Fruit fly (Drosophila melanogaster): Measurements from ENCODE around the gene sbm.

sbm gene

DNA sequence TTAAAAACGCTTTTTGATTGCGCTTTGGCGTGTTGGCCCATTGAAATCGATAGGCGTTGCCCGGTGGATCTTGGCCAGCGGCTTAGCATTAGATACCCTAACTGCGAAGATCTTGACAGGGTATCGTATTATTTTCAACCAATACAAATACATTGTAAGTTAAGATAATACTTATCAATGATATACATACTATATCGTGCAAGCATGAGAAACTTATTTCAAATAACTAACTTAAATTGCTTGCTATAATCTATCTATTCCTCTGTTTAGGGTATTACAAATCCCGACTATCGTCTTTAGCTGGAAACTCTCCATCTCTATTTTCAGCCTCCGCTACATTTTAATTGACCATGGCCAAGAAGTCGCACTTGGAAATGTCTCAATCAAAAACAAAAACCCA lies 32.3 kb upstream of the sbm start (continued):
- no peak for TF ChIP-seq CG7963 (GFP tag; IDR thresholded peaks at IDR 0.05; ENCODE audit: partially characterized antibody)
- TF ChIP-seq inv (GFP tag; IDR thresholded peaks at IDR 0.05; ENCODE audit: partially characterized antibody), result no peak
- no peak for TF ChIP-seq CG10147 (GFP tag; optimal IDR thresholded peaks at IDR 0.05)
- no peak for TF ChIP-seq CrebB (tag; optimal IDR thresholded peaks at IDR 0.05)
- TF ChIP-seq CG4820 (GFP tag; optimal IDR thresholded peaks at IDR 0.05), result peak; percentile 9
- peak; percentile 57 for TF ChIP-seq unpg (GFP tag; optimal IDR thresholded peaks at IDR 0.05)
- no peak for TF ChIP-seq wdn (GFP tag; IDR thresholded peaks at IDR 0.05)
- TF ChIP-seq hth (optimal IDR thresholded peaks at IDR 0.05), result no peak
- no peak for TF ChIP-seq Jarid2 (GFP tag; optimal IDR thresholded peaks at IDR 0.05)
- no peak for TF ChIP-seq CG6272 (GFP tag; IDR thresholded peaks at IDR 0.05)
- TF ChIP-seq phol (tag; optimal IDR thresholded peaks at IDR 0.05), result peak; percentile 65
- no peak for TF ChIP-seq Bteb2 (GFP tag; optimal IDR thresholded peaks at IDR 0.05)
- no peak for TF ChIP-seq CG31224 (GFP tag; IDR thresholded peaks at IDR 0.05)
- TF ChIP-seq CG8944 (GFP tag; optimal IDR thresholded peaks at IDR 0.05), result no peak
- no peak for TF ChIP-seq hbn (GFP tag; IDR thresholded peaks at IDR 0.05; ENCODE audit: partially characterized antibody)
- no peak for TF ChIP-seq D (optimal IDR thresholded peaks at IDR 0.05)
- peak; percentile 19 for TF ChIP-seq D (GFP tag; optimal IDR thresholded peaks at IDR 0.05)
- TF ChIP-seq B-H2 (GFP tag; optimal IDR thresholded peaks at IDR 0.05), result no peak
- TF ChIP-seq gsb (GFP tag; IDR thresholded peaks at IDR 0.05), result peak; percentile 32; the same call in 1 of the 2 replicates
- TF ChIP-seq CG3407 (GFP tag; optimal IDR thresholded peaks at IDR 0.05), result no peak
- TF ChIP-seq trem (tag; optimal IDR thresholded peaks at IDR 0.05), result peak; percentile 7
- TF ChIP-seq otp (GFP tag; IDR thresholded peaks at IDR 0.05), result no peak
- no peak for TF ChIP-seq CG9609 (GFP tag; optimal IDR thresholded peaks at IDR 0.05)
- peak; percentile 60 for TF ChIP-seq CG10979 (tag; optimal IDR thresholded peaks at IDR 0.05)
- peak; percentile 10 for TF ChIP-seq wek (GFP tag; optimal IDR thresholded peaks at IDR 0.05)
- TF ChIP-seq MBD-R2 (GFP tag; IDR thresholded peaks at IDR 0.05), result no peak
- TF ChIP-seq CG6683 (GFP tag; optimal IDR thresholded peaks at IDR 0.05), result no peak
- peak; percentile 41 for TF ChIP-seq CG7556 (GFP tag; optimal IDR thresholded peaks at IDR 0.05)
- peak; percentile 47 for TF ChIP-seq dmrt99B (tag; optimal IDR thresholded peaks at IDR 0.05)
- no peak for TF ChIP-seq pita (GFP tag; optimal IDR thresholded peaks at IDR 0.05)
- TF ChIP-seq CG30020 (tag; optimal IDR thresholded peaks at IDR 0.05), result no peak
- no peak for TF ChIP-seq CG6791 (GFP tag; IDR thresholded peaks at IDR 0.05; ENCODE audit: partially characterized antibody)
- TF ChIP-seq eyg (GFP tag; optimal IDR thresholded peaks at IDR 0.05), result no peak
- TF ChIP-seq CG17186 (GFP tag; optimal IDR thresholded peaks at IDR 0.05), result no peak
- TF ChIP-seq Xrp1 (GFP tag; IDR thresholded peaks at IDR 0.05), result peak; percentile 53
- TF ChIP-seq jumu (GFP tag; optimal IDR thresholded peaks at IDR 0.05), result no peak
- no peak for TF ChIP-seq CG33213 (GFP tag; optimal IDR thresholded peaks at IDR 0.05)
- no peak for TF ChIP-seq jigr1 (GFP tag; IDR thresholded peaks at IDR 0.05)
- no peak for TF ChIP-seq Atf-2 (GFP tag; optimal IDR thresholded peaks at IDR 0.05)
- TF ChIP-seq CG9797 (GFP tag; optimal IDR thresholded peaks at IDR 0.05), result no peak
- no peak for TF ChIP-seq NC2β (GFP tag; optimal IDR thresholded peaks at IDR 0.05)
- TF ChIP-seq B-H1 (GFP tag; IDR thresholded peaks at IDR 0.05), result peak; percentile 22; the same call in 1 of the 3 replicates
- TF ChIP-seq lbe (GFP tag; optimal IDR thresholded peaks at IDR 0.05), result no peak
- no peak for TF ChIP-seq CG13775 (GFP tag; optimal IDR thresholded peaks at IDR 0.05)
- peak; percentile 54 for TF ChIP-seq CG12219 (GFP tag; optimal IDR thresholded peaks at IDR 0.05)
- no peak for TF ChIP-seq CG11696 (GFP tag; IDR thresholded peaks at IDR 0.05)
- peak; percentile 38 for TF ChIP-seq tin (GFP tag; optimal IDR thresholded peaks at IDR 0.05)
- TF ChIP-seq usp (GFP tag; optimal IDR thresholded peaks at IDR 0.05), result no peak
- TF ChIP-seq HLH3B (GFP tag; IDR thresholded peaks at IDR 0.05), result peak; percentile 64
- no peak for TF ChIP-seq Opbp (GFP tag; IDR thresholded peaks at IDR 0.05; ENCODE audit: partially characterized antibody)
- no peak for TF ChIP-seq Dll (GFP tag; IDR thresholded peaks at IDR 0.05; ENCODE audit: partially characterized antibody)
- no peak for TF ChIP-seq Optix (GFP tag; IDR thresholded peaks at IDR 0.05)
- no peak for TF ChIP-seq CG8478 (optimal IDR thresholded peaks at IDR 0.05)
